Worm (Caenorhabditis elegans) whole organism, L4 larva: ENCODE results near the gene Y55F3BR.1.
A peak's percentile ranks its signal among the peaks of the same experiment; 100 is the strongest.

Source experiments
- D1046.2 ChIP-seq: fragments of 200-800 bp; sonication (Bioruptor generic); IDR thresholded peaks from 2 replicates; pipeline ENCODE4 v1.3.6; 2022; ENCODE audit warnings: missing genetic modification characterization, missing compliant biosample characterization
- F26F4.8 ChIP-seq: fragments of 200-800 bp; sonication (Bioruptor generic); conservative IDR thresholded peaks from 2 replicates; pipeline ENCODE4 v1.3.6; 2022; ENCODE audit warnings: missing genetic modification characterization, missing compliant biosample characterization
- T26A8.4 ChIP-seq: fragments of 200-800 bp; sonication (Bioruptor generic); IDR thresholded peaks from 2 replicates; pipeline ENCODE4 v1.3.6; 2022; ENCODE audit warnings: missing genetic modification characterization, missing compliant biosample characterization
- Y105C5A.15 ChIP-seq: fragments of 200-800 bp; sonication (Bioruptor generic); IDR thresholded peaks from 2 replicates; pipeline ENCODE4 v1.3.6; 2022; ENCODE audit warnings: missing genetic modification characterization, missing compliant biosample characterization
- Y48G9A.11 ChIP-seq: fragments of 200-800 bp; sonication (Bioruptor generic); IDR thresholded peaks from 2 replicates; pipeline ENCODE4 v1.3.6; 2022; ENCODE audit warnings: missing genetic modification reagents, missing genetic modification characterization, missing compliant biosample characterization
- Y5F2A.4 ChIP-seq: fragments of 200-800 bp; sonication (Bioruptor generic); optimal IDR thresholded peaks from 2 replicates; lab custom pipeline; 2018; ENCODE audit warnings: mild to moderate bottlenecking, missing genetic modification characterization, missing compliant biosample characterization
- aha-1 ChIP-seq: fragments of 150-350 bp; peaks from one replicate; lab custom pipeline; 2014; ENCODE audit warnings: missing biosample characterization, missing genetic modification characterization
- attf-4 ChIP-seq: sonication (generic microtip); optimal IDR thresholded peaks from 3 replicates; lab custom pipeline; 2017; ENCODE audit warnings: missing biosample characterization, missing genetic modification characterization
- ceh-20 ChIP-seq: fragments of 200-800 bp; sonication (Bioruptor generic); IDR thresholded peaks from 2 replicates; pipeline ENCODE4 v1.3.6; 2022; ENCODE audit warnings: missing genetic modification reagents, missing genetic modification characterization, missing compliant biosample characterization
- ceh-32 ChIP-seq: sonication (generic microtip); optimal IDR thresholded peaks from 2 replicates; lab custom pipeline; 2016; ENCODE audit warnings: mild to moderate bottlenecking, missing genetic modification characterization, missing compliant biosample characterization; ENCODE audit not compliant: poor library complexity
- ceh-44 ChIP-seq: fragments of 200-800 bp; sonication (Bioruptor generic); IDR thresholded peaks from 2 replicates; pipeline ENCODE4 v1.3.6; 2022; ENCODE audit warnings: missing genetic modification reagents, missing genetic modification characterization, missing compliant biosample characterization
- ceh-82 ChIP-seq: sonication (generic microtip); optimal IDR thresholded peaks from 2 replicates; lab custom pipeline; 2017; ENCODE audit warnings: missing biosample characterization, missing genetic modification characterization
- ces-1 ChIP-seq: fragments of 150-350 bp; sonication (generic microtip); optimal IDR thresholded peaks from 4 replicates; lab custom pipeline; 2014; ENCODE audit warnings: missing biosample characterization, missing genetic modification reagents, missing genetic modification characterization
- daf-19 ChIP-seq: fragments of 200-800 bp; sonication (Bioruptor generic); conservative IDR thresholded peaks from 2 replicates; pipeline ENCODE4 v1.3.6; 2022; ENCODE audit warnings: missing genetic modification characterization, missing compliant biosample characterization
- daf-8 ChIP-seq: fragments of 200-800 bp; sonication (Bioruptor generic); IDR thresholded peaks from 2 replicates; pipeline ENCODE4 v1.3.6; 2022; ENCODE audit warnings: missing genetic modification characterization, missing compliant biosample characterization
- dmd-9 ChIP-seq: fragments of 200-800 bp; sonication (Bioruptor generic); IDR thresholded peaks from 2 replicates; pipeline ENCODE4 v1.3.6; 2022; ENCODE audit warnings: missing genetic modification reagents, missing genetic modification characterization, missing compliant biosample characterization
- dve-1 ChIP-seq: sonication (generic microtip); optimal IDR thresholded peaks from 2 replicates; lab custom pipeline; 2017; ENCODE audit warnings: antibody characterized with exemption, mild to moderate bottlenecking, missing genetic modification characterization, missing compliant biosample characterization; ENCODE audit not compliant: insufficient read depth
- egl-27 ChIP-seq: sonication (generic microtip); optimal IDR thresholded peaks from 3 replicates; lab custom pipeline; 2017; ENCODE audit warnings: missing biosample characterization, missing genetic modification reagents, missing genetic modification characterization
- egl-43 ChIP-seq: fragments of 200-800 bp; sonication (Bioruptor generic); IDR thresholded peaks from 2 replicates; pipeline ENCODE4 v1.3.6; 2022; ENCODE audit warnings: missing genetic modification reagents, missing genetic modification characterization, missing compliant biosample characterization
- fos-1 ChIP-seq: fragments of 150-350 bp; optimal IDR thresholded peaks from 2 replicates; lab custom pipeline; 2014; ENCODE audit warnings: missing biosample characterization, missing genetic modification characterization
- hif-1 ChIP-seq, 2 experiments: sonication (generic microtip); optimal IDR thresholded peaks; 2 replicates each; lab custom pipeline; 2016 to 2017; ENCODE audit warnings: missing compliant biosample characterization in 2 of 2, missing genetic modification characterization in 2 of 2, missing genetic modification reagents in 2 of 2, missing genotype in 2 of 2, mild to moderate bottlenecking in 1 of 2
- hlh-11 ChIP-seq: fragments of 200-800 bp; sonication (Bioruptor generic); optimal IDR thresholded peaks from 2 replicates; lab custom pipeline; 2018; ENCODE audit warnings: mild to moderate bottlenecking, missing genetic modification characterization, missing compliant biosample characterization
- hlh-30 ChIP-seq: sonication (generic microtip); optimal IDR thresholded peaks from 2 replicates; lab custom pipeline; 2017; ENCODE audit warnings: antibody characterized with exemption, mild to moderate bottlenecking, missing genetic modification characterization, missing compliant biosample characterization; ENCODE audit not compliant: insufficient read depth
- jun-1 ChIP-seq: fragments of 150-350 bp; optimal IDR thresholded peaks from 2 replicates; lab custom pipeline; 2014; ENCODE audit warnings: missing biosample characterization, missing genetic modification reagents, missing genetic modification characterization
- lin-15B ChIP-seq: fragments of 150-350 bp; sonication (generic microtip); optimal IDR thresholded peaks from 3 replicates; lab custom pipeline; 2014; ENCODE audit warnings: missing biosample characterization, missing genetic modification characterization
- lin-38 ChIP-seq: fragments of 200-800 bp; sonication (Bioruptor generic); IDR thresholded peaks from 2 replicates; pipeline ENCODE4 v1.3.6; 2022; ENCODE audit warnings: missing genetic modification reagents, missing genetic modification characterization, missing compliant biosample characterization
- lir-3 ChIP-seq: sonication (generic microtip); optimal IDR thresholded peaks from 2 replicates; lab custom pipeline; 2016; ENCODE audit warnings: mild to moderate bottlenecking, missing genetic modification characterization, missing compliant biosample characterization
- lsy-2 ChIP-seq, 2 experiments: fragments of 150-350 bp in 1 of 2; sonication (generic microtip) in 1 of 2; optimal IDR thresholded peaks; 2 replicates each; lab custom pipeline; 2014 to 2017; ENCODE audit warnings: missing biosample characterization in 2 of 2, missing genetic modification characterization in 2 of 2
- madf-5 ChIP-seq, 2 experiments: fragments of 200-800 bp; sonication (Bioruptor generic); IDR thresholded peaks; 2 replicates each; pipeline ENCODE4 v1.3.6; 2022; ENCODE audit warnings: missing compliant biosample characterization in 2 of 2, missing genetic modification characterization in 2 of 2
- madf-9 ChIP-seq: fragments of 200-800 bp; sonication (Bioruptor generic); conservative IDR thresholded peaks from 2 replicates; pipeline ENCODE4 v1.3.6; 2022; ENCODE audit warnings: missing genetic modification reagents, missing genetic modification characterization, missing compliant biosample characterization
- mdt-29 ChIP-seq: fragments of 200-800 bp; sonication (Bioruptor generic); IDR thresholded peaks from 2 replicates; pipeline ENCODE4 v1.3.6; 2022; ENCODE audit warnings: missing genetic modification reagents, missing genetic modification characterization, missing compliant biosample characterization
- mep-1 ChIP-seq: fragments of 150-350 bp; sonication (generic microtip); optimal IDR thresholded peaks from 3 replicates; lab custom pipeline; 2014; ENCODE audit warnings: missing biosample characterization, missing genetic modification characterization
- mxl-3 ChIP-seq: fragments of 200-800 bp; sonication (Bioruptor generic); optimal IDR thresholded peaks from 2 replicates; lab custom pipeline; 2018; ENCODE audit warnings: mild to moderate bottlenecking, missing genetic modification characterization, missing compliant biosample characterization
- nhr-10 ChIP-seq: fragments of 150-350 bp; optimal IDR thresholded peaks from 2 replicates; lab custom pipeline; 2014; ENCODE audit warnings: missing biosample characterization, missing genetic modification characterization
- nhr-42 ChIP-seq: fragments of 200-800 bp; sonication (Bioruptor generic); IDR thresholded peaks from 2 replicates; pipeline ENCODE4 v1.3.6; 2022; ENCODE audit warnings: missing genetic modification characterization, missing compliant biosample characterization
- nhr-6 ChIP-seq: fragments of 150-350 bp; optimal IDR thresholded peaks from 2 replicates; lab custom pipeline; 2014; ENCODE audit warnings: missing biosample characterization, missing genetic modification characterization
- nhr-76 ChIP-seq: fragments of 150-350 bp; optimal IDR thresholded peaks from 2 replicates; lab custom pipeline; 2014; ENCODE audit warnings: missing biosample characterization, missing genetic modification characterization
- rbr-2 ChIP-seq: sonication (generic microtip); optimal IDR thresholded peaks from 2 replicates; lab custom pipeline; 2016; ENCODE audit warnings: missing genotype, missing genetic modification characterization, missing compliant biosample characterization
- set-16 ChIP-seq: fragments of 200-800 bp; sonication (Bioruptor generic); IDR thresholded peaks from 2 replicates; pipeline ENCODE4 v1.3.6; 2022; ENCODE audit warnings: missing genetic modification reagents, missing genetic modification characterization, missing compliant biosample characterization
- spr-1 ChIP-seq: sonication (generic microtip); optimal IDR thresholded peaks from 2 replicates; lab custom pipeline; 2016; ENCODE audit warnings: mild to moderate bottlenecking, missing genetic modification characterization, missing compliant biosample characterization
- tag-97 ChIP-seq: fragments of 200-800 bp; sonication (Bioruptor generic); IDR thresholded peaks from 2 replicates; pipeline ENCODE4 v1.3.6; 2022; ENCODE audit warnings: missing genetic modification characterization, missing compliant biosample characterization
- tra-1 ChIP-seq: fragments of 200-800 bp; sonication (Bioruptor generic); IDR thresholded peaks from 2 replicates; pipeline ENCODE4 v1.3.6; 2022; ENCODE audit warnings: missing genetic modification reagents, missing genetic modification characterization, missing compliant biosample characterization
- unc-62 ChIP-seq, 3 experiments: fragments of 150-350 bp in 1 of 3; sonication (generic microtip); optimal IDR thresholded peaks in 2 of 3; peaks in 1 of 3; 1 replicate in 1 of 3; 2 replicates in 2 of 3; lab custom pipeline; 2014 to 2017; ENCODE audit warnings: missing biosample characterization in 3 of 3, missing genetic modification characterization in 3 of 3, missing genetic modification reagents in 3 of 3, missing genotype in 1 of 3
- vab-7 ChIP-seq: fragments of 200-800 bp; sonication (Bioruptor generic); IDR thresholded peaks from 2 replicates; pipeline ENCODE4 v1.3.6; 2022; ENCODE audit warnings: missing genetic modification reagents, missing genetic modification characterization, missing compliant biosample characterization
- zag-1 ChIP-seq: fragments of 150-350 bp; optimal IDR thresholded peaks from 2 replicates; lab custom pipeline; 2014; ENCODE audit warnings: missing biosample characterization, missing genetic modification characterization
- zfp-3 ChIP-seq: fragments of 200-800 bp; sonication (Bioruptor generic); conservative IDR thresholded peaks from 2 replicates; pipeline ENCODE4 v1.3.6; 2022; ENCODE audit warnings: missing genetic modification reagents, missing genetic modification characterization, missing compliant biosample characterization
- zip-2 ChIP-seq: fragments of 150-350 bp; optimal IDR thresholded peaks from 2 replicates; lab custom pipeline; 2014; ENCODE audit warnings: missing biosample characterization, missing genetic modification characterization
- ztf-11 ChIP-seq: fragments of 150-350 bp; optimal IDR thresholded peaks from 2 replicates; lab custom pipeline; 2014; ENCODE audit warnings: missing biosample characterization, missing genetic modification characterization
- ztf-7 ChIP-seq: fragments of 150-350 bp; optimal IDR thresholded peaks from 2 replicates; lab custom pipeline; 2014; ENCODE audit warnings: missing biosample characterization, missing genetic modification characterization

Gene Y55F3BR.1

ce11 chrIV:854357-855269 is 20.0 kb upstream of the Y55F3BR.1 start, which contains the start of the genes lem-4 and Y55F3BR.11:
TSS of gene lem-4 (minus strand) at chrIV:854780.
TSS of gene Y55F3BR.11 (plus strand) at chrIV:855219.
- no peak for TF ChIP-seq tra-1
- no peak for TF ChIP-seq zip-2 (tag; lab: Kevin White, UChicago)
- no peak for TF ChIP-seq zag-1 (tag; lab: Kevin White, UChicago)
- no peak for TF ChIP-seq T26A8.4
- no peak for TF ChIP-seq mdt-29 (GFP tag; lab: Robert Waterston, UW)
- TF ChIP-seq lin-15B (tag; lab: Kevin White, UChicago) = no peak
- no peak for TF ChIP-seq aha-1
- no peak for TF ChIP-seq daf-8 (GFP tag; lab: Robert Waterston, UW)
- TF ChIP-seq ceh-44 (GFP tag; lab: Robert Waterston, UW) = no peak
- no peak for TF ChIP-seq madf-5 (GFP tag; IDR thresholded peaks at IDR 0.05; lab: Robert Waterston, UW)
- TF ChIP-seq nhr-76 (tag; lab: Kevin White, UChicago) = no peak
- TF ChIP-seq hlh-11 (tag; lab: Kevin White, UChicago) = no peak
- no peak for TF ChIP-seq egl-43
- TF ChIP-seq dmd-9 = no peak
- TF ChIP-seq tag-97 = no peak
- no peak for TF ChIP-seq Y105C5A.15 (GFP tag; lab: Robert Waterston, UW)
- TF ChIP-seq set-16 (GFP tag; lab: Robert Waterston, UW) = no peak
- TF ChIP-seq hlh-30 (tag; lab: Kevin White, UChicago) = peak; percentile 53
- peak; percentile 96 for TF ChIP-seq Y48G9A.11 (GFP tag; lab: Robert Waterston, UW)
- no peak for TF ChIP-seq fos-1 (tag; lab: Kevin White, UChicago)
- TF ChIP-seq nhr-6 (tag; lab: Kevin White, UChicago) = no peak
- TF ChIP-seq nhr-42 (GFP tag; lab: Robert Waterston, UW) = no peak
- TF ChIP-seq ztf-7 (tag; lab: Kevin White, UChicago) = no peak
- TF ChIP-seq F26F4.8 (GFP tag; lab: Robert Waterston, UW) = no peak
- no peak for TF ChIP-seq daf-19 (GFP tag; lab: Robert Waterston, UW)
- peak; percentile 8 for TF ChIP-seq rbr-2
- TF ChIP-seq spr-1 (tag; lab: Kevin White, UChicago) = no peak
- TF ChIP-seq mxl-3 (GFP tag; lab: Kevin White, UChicago) = no peak
- no peak for TF ChIP-seq egl-27 (tag; lab: Kevin White, UChicago)
- TF ChIP-seq madf-9 (GFP tag; lab: Robert Waterston, UW) = no peak
- no peak for TF ChIP-seq lir-3 (tag; lab: Kevin White, UChicago)
- TF ChIP-seq ceh-32 (tag; lab: Kevin White, UChicago) = no peak
- no peak for TF ChIP-seq Y5F2A.4 (GFP tag; lab: Kevin White, UChicago)
- TF ChIP-seq attf-4 (tag; lab: Kevin White, UChicago) = no peak
- no peak for TF ChIP-seq jun-1 (tag; lab: Kevin White, UChicago)
- TF ChIP-seq zfp-3 (GFP tag; lab: Robert Waterston, UW) = no peak
- no peak for TF ChIP-seq unc-62 (GFP tag; optimal IDR thresholded peaks at IDR 0.05 in 1 of 2; lab: Kevin White, UChicago)
- no peak for TF ChIP-seq unc-62 (tag; optimal IDR thresholded peaks at IDR 0.05; lab: Kevin White, UChicago)
- TF ChIP-seq ztf-11 (tag; lab: Kevin White, UChicago) = no peak
- TF ChIP-seq D1046.2 (GFP tag; lab: Robert Waterston, UW) = no peak
- peak in 1 of 2 experiments; percentile 71 for TF ChIP-seq lsy-2 (tag; optimal IDR thresholded peaks at IDR 0.05; lab: Kevin White, UChicago)
- TF ChIP-seq mep-1 = peak; percentile 35
- TF ChIP-seq ceh-82 (tag; lab: Kevin White, UChicago) = no peak
- TF ChIP-seq vab-7 = no peak
- peak in 1 of 2 experiments; percentile 37 for TF ChIP-seq hif-1 (tag; optimal IDR thresholded peaks at IDR 0.05; lab: Kevin White, UChicago)
- no peak for TF ChIP-seq nhr-10 (tag; lab: Kevin White, UChicago)
- TF ChIP-seq dve-1 = peak; percentile 24
- TF ChIP-seq lin-38 (GFP tag; lab: Robert Waterston, UW) = peak; percentile 69
- TF ChIP-seq ceh-20 = no peak
- no peak for TF ChIP-seq ces-1 (GFP tag; lab: Kevin White, UChicago)
